Worm (Caenorhabditis elegans): Measurements from ENCODE around the gene col-137.

- TF ChIP-seq aly-1 (tag; optimal IDR thresholded peaks at IDR 0.05) (no peak), ama-1 (optimal IDR thresholded peaks at IDR 0.05) (no peak), hmbx-1 (tag; optimal IDR thresholded peaks at IDR 0.05) (no peak), hmg-4 (GFP tag; optimal IDR thresholded peaks at IDR 0.05) (no peak), flt-1 (GFP tag; IDR thresholded peaks at IDR 0.05) (no peak), ceh-36 (tag; optimal IDR thresholded peaks at IDR 0.05) (no peak), scrt-1 (GFP tag; IDR thresholded peaks at IDR 0.05) (no peak), tbx-11 (GFP tag; IDR thresholded peaks at IDR 0.05) (no peak), tra-4 (tag; optimal IDR thresholded peaks at IDR 0.05) (no peak), sea-1 (GFP tag; conservative IDR thresholded peaks at IDR 0.05) (no peak), B0310.2 (tag; optimal IDR thresholded peaks at IDR 0.05) (no peak), pes-1 (GFP tag; IDR thresholded peaks at IDR 0.05) (no peak), hnd-1 (tag; optimal IDR thresholded peaks at IDR 0.05) (no peak)
These were observed 27.2 kb upstream of the col-137 start for ce11 chrIV:16629815-16630214.
